Fruit fly (Drosophila melanogaster): ENCODE results near the gene CG13639.

The CG13639 gene

DNA sequence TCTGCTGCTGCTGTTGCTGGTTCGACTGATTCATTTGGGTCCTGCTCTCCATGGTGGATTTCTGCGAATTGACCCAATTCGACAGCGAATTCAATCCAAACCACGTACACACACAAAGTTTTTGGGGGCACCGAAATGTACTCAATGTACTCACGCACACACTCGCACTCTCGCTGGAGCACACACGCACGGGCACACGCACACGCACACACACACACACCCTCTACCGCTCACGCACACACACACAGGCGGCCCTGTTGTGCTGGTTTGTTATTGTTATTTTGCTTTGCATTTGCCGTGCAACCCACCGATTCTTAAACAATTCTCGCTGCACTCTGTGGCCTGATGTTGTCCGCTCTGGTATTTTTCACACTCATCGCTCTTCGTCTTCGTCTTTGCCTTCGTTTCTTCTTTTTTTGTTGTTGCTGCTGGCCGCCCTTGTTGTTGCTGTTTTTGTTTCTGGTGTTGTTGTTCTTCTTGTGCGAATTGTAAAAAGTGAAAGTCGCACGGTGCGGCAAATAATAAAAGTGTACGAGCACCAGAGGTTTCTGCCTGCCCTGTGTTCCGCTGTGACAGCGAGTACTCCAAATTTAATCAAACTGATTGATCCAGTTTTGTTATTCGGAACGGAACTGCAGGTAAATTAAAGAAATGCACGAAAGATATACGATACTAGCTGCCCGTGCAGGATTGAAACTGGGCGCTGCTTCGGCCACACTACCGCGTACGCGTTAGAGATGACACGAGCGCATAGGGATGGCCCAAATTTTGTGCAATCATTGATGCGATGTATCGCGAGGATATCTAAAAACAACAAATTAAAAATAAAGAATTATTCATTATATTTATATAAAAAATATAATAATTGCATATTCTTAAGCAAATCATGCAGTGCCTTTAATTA is 16.0 kb upstream of the CG13639 start, which contains the start of gene CG3744 (continued):
- TF ChIP-seq dm (GFP tag; optimal IDR thresholded peaks at IDR 0.05): no peak
- TF ChIP-seq stc (GFP tag; IDR thresholded peaks at IDR 0.05): peak; percentile 85
- TF ChIP-seq CG6791 (GFP tag; IDR thresholded peaks at IDR 0.05; ENCODE audit: partially characterized antibody): peak; percentile 93
- TF ChIP-seq CG9215 (GFP tag; IDR thresholded peaks at IDR 0.05): peak; percentile 92
- TF ChIP-seq CG6813 (GFP tag; optimal IDR thresholded peaks at IDR 0.05): peak; percentile 79
- peak; percentile 93 for TF ChIP-seq CG4360 (GFP tag; IDR thresholded peaks at IDR 0.05)
- peak; percentile 55 for TF ChIP-seq CG8359 (GFP tag; optimal IDR thresholded peaks at IDR 0.05; ENCODE audit: borderline replicate concordance)
- peak; percentile 74 for TF ChIP-seq D19B (GFP tag; optimal IDR thresholded peaks at IDR 0.05)
- peak; percentile 98 for TF ChIP-seq row (GFP tag; IDR thresholded peaks at IDR 0.05)
- TF ChIP-seq CG8281 (tag; optimal IDR thresholded peaks at IDR 0.05): peak; percentile 67
- TF ChIP-seq amos (GFP tag; IDR thresholded peaks at IDR 0.05; ENCODE audit: partially characterized antibody): peak; percentile 94
- peak; percentile 23 for TF ChIP-seq CG3995 (GFP tag; optimal IDR thresholded peaks at IDR 0.05)
- TF ChIP-seq CG18764 (GFP tag; optimal IDR thresholded peaks at IDR 0.05): peak; percentile 81
- TF ChIP-seq Elba2 (GFP tag; optimal IDR thresholded peaks at IDR 0.05): peak; percentile 6
- TF ChIP-seq Sry-β (GFP tag; optimal IDR thresholded peaks at IDR 0.05): peak; percentile 56
- TF ChIP-seq zen (tag; optimal IDR thresholded peaks at IDR 0.05): peak; percentile 79
- TF ChIP-seq Optix (GFP tag; IDR thresholded peaks at IDR 0.05): peak; percentile 87
- peak; percentile 96 for TF ChIP-seq zfh1 (GFP tag; IDR thresholded peaks at IDR 0.05)
- TF ChIP-seq CG12659 (GFP tag; optimal IDR thresholded peaks at IDR 0.05): peak; percentile 93
- TF ChIP-seq org-1 (GFP tag; optimal IDR thresholded peaks at IDR 0.05): peak; percentile 58
- peak; percentile 85 for TF ChIP-seq CG10267 (tag; optimal IDR thresholded peaks at IDR 0.05)
- peak; percentile 94 for TF ChIP-seq wdn (GFP tag; IDR thresholded peaks at IDR 0.05)
- TF ChIP-seq lov (optimal IDR thresholded peaks at IDR 0.05): no peak
- TF ChIP-seq lov (GFP tag; IDR thresholded peaks at IDR 0.05): peak; percentile 93
- TF ChIP-seq repo (GFP tag; optimal IDR thresholded peaks at IDR 0.05): peak; percentile 54
- peak; percentile 71; the same call in 1 of the 2 replicates for TF ChIP-seq dati (GFP tag; IDR thresholded peaks at IDR 0.05)
- TF ChIP-seq Hmx (GFP tag; optimal IDR thresholded peaks at IDR 0.05): no peak
- peak; percentile 68 for TF ChIP-seq sr (GFP tag; IDR thresholded peaks at IDR 0.05)
- TF ChIP-seq trh (GFP tag; optimal IDR thresholded peaks at IDR 0.05): peak; percentile 76
- peak; percentile 90 for TF ChIP-seq nmo (GFP tag; optimal IDR thresholded peaks at IDR 0.05)
- TF ChIP-seq chn (GFP tag; optimal IDR thresholded peaks at IDR 0.05): peak; percentile 73
- no peak for TF ChIP-seq Mes4 (GFP tag; optimal IDR thresholded peaks at IDR 0.05)
- TF ChIP-seq dmrt11E (tag; optimal IDR thresholded peaks at IDR 0.05): peak; percentile 86
- peak; percentile 67 for TF ChIP-seq CG2116 (GFP tag; optimal IDR thresholded peaks at IDR 0.05)
- TF ChIP-seq Ptx1 (GFP tag; IDR thresholded peaks at IDR 0.05): peak; percentile 95
- TF ChIP-seq CG4707 (GFP tag; optimal IDR thresholded peaks at IDR 0.05): peak; percentile 11
- TF ChIP-seq run (tag; optimal IDR thresholded peaks at IDR 0.05): peak; percentile 63
- TF ChIP-seq CG12155 (GFP tag; optimal IDR thresholded peaks at IDR 0.05): peak; percentile 87
- TF ChIP-seq mam (GFP tag; optimal IDR thresholded peaks at IDR 0.05): peak; percentile 90
- peak; percentile 95 for TF ChIP-seq B-H2 (GFP tag; optimal IDR thresholded peaks at IDR 0.05)
- TF ChIP-seq CG30403 (GFP tag; optimal IDR thresholded peaks at IDR 0.05): peak; percentile 92
- TF ChIP-seq ci (GFP tag; IDR thresholded peaks at IDR 0.05): peak; percentile 95
- TF ChIP-seq trem (tag; optimal IDR thresholded peaks at IDR 0.05): peak; percentile 84
- TF ChIP-seq CG10462 (GFP tag; optimal IDR thresholded peaks at IDR 0.05): peak; percentile 79
- TF ChIP-seq stwl (tag; optimal IDR thresholded peaks at IDR 0.05): peak; percentile 29
- no peak for TF ChIP-seq CG12236 (GFP tag; optimal IDR thresholded peaks at IDR 0.05)
- peak; percentile 73 for TF ChIP-seq Sin3A (optimal IDR thresholded peaks at IDR 0.05)
- TF ChIP-seq CG11504 (tag; optimal IDR thresholded peaks at IDR 0.05): peak; percentile 88
- peak; percentile 99 for TF ChIP-seq slbo (GFP tag; IDR thresholded peaks at IDR 0.05)
- no peak for TF ChIP-seq CTCF (GFP tag; optimal IDR thresholded peaks at IDR 0.05)
